Fruit fly (Drosophila melanogaster): ENCODE results near the gene tin.

tin gene

dm6 chr3R:21339006-21339420 lies 39.8 kb upstream of the tin start:
- TF ChIP-seq brk (GFP tag; optimal IDR thresholded peaks at IDR 0.05) (peak; percentile 12), GATAd (GFP tag; optimal IDR thresholded peaks at IDR 0.05) (no peak), sv (GFP tag; optimal IDR thresholded peaks at IDR 0.05) (peak; percentile 11), dl (GFP tag; optimal IDR thresholded peaks at IDR 0.05; ENCODE audit: insufficient read depth in 1 of 2, partially characterized antibody in 2 of 2) (no peak), foxo (GFP tag; optimal IDR thresholded peaks at IDR 0.05) (peak in 1 of 2 experiments; percentile 73), woc (GFP tag; optimal IDR thresholded peaks at IDR 0.05) (peak; percentile 46), rgr (GFP tag; optimal IDR thresholded peaks at IDR 0.05) (peak; percentile 20), dmrt93B (GFP tag; optimal IDR thresholded peaks at IDR 0.05) (peak; percentile 27), usp (GFP tag; optimal IDR thresholded peaks at IDR 0.05) (no peak), fru (GFP tag; optimal IDR thresholded peaks at IDR 0.05) (peak; percentile 71), sage (GFP tag; optimal IDR thresholded peaks at IDR 0.05) (no peak), pan (optimal IDR thresholded peaks at IDR 0.05) (no peak), CG9705 (GFP tag; optimal IDR thresholded peaks at IDR 0.05) (no peak), Dif (GFP tag; optimal IDR thresholded peaks at IDR 0.05; ENCODE audit: partially characterized antibody) (no peak), Rel (GFP tag; optimal IDR thresholded peaks at IDR 0.05) (no peak), Rel (tag; optimal IDR thresholded peaks at IDR 0.05) (no peak), br (GFP tag; optimal IDR thresholded peaks at IDR 0.05) (peak; percentile 40), Hr78 (GFP tag; optimal IDR thresholded peaks at IDR 0.05) (no peak), Myc (optimal IDR thresholded peaks at IDR 0.05) (no peak), HLH106 (tag; optimal IDR thresholded peaks at IDR 0.05) (peak; percentile 43), Sp1 (GFP tag; optimal IDR thresholded peaks at IDR 0.05) (peak; percentile 69), dsf (GFP tag; optimal IDR thresholded peaks at IDR 0.05; ENCODE audit: borderline replicate concordance) (no peak), jim (GFP tag; optimal IDR thresholded peaks at IDR 0.05) (no peak), lola (GFP tag; optimal IDR thresholded peaks at IDR 0.05) (no peak), Hnf4 (GFP tag; optimal IDR thresholded peaks at IDR 0.05) (peak; percentile 26), Abd-B (GFP tag; optimal IDR thresholded peaks at IDR 0.05) (no peak), ey (GFP tag; optimal IDR thresholded peaks at IDR 0.05) (peak; percentile 47), psq (GFP tag; optimal IDR thresholded peaks at IDR 0.05) (peak; percentile 73), N (GFP tag; optimal IDR thresholded peaks at IDR 0.05) (no peak), CrebA (GFP tag; optimal IDR thresholded peaks at IDR 0.05; ENCODE audit: borderline replicate concordance) (no peak), h (GFP tag; optimal IDR thresholded peaks at IDR 0.05) (peak; percentile 68), Mio (GFP tag; optimal IDR thresholded peaks at IDR 0.05) (no peak), Hr83 (GFP tag; optimal IDR thresholded peaks at IDR 0.05; ENCODE audit: poor library complexity, severe bottlenecking) (no peak), OdsH (GFP tag; optimal IDR thresholded peaks at IDR 0.05) (peak; percentile 64), CG32264 (GFP tag; optimal IDR thresholded peaks at IDR 0.05) (no peak), Dfd (GFP tag; optimal IDR thresholded peaks at IDR 0.05) (no peak), Jra (GFP tag; optimal IDR thresholded peaks at IDR 0.05) (no peak), Vsx2 (GFP tag; optimal IDR thresholded peaks at IDR 0.05; ENCODE audit: partially characterized antibody) (no peak), tai (GFP tag; optimal IDR thresholded peaks at IDR 0.05) (no peak)

dm6 chr3R:21339448-21340268 lies 39.1 kb upstream of the tin start:
- TF ChIP-seq Jra (GFP tag; optimal IDR thresholded peaks at IDR 0.05) (no peak), psq (GFP tag; optimal IDR thresholded peaks at IDR 0.05) (peak; percentile 46)

dm6 chr3R:21343229-21343628 lies 35.5 kb upstream of the tin start:
- no peak for TF ChIP-seq woc (GFP tag; optimal IDR thresholded peaks at IDR 0.05)
- TF ChIP-seq Hr78 (GFP tag; optimal IDR thresholded peaks at IDR 0.05): no peak
- TF ChIP-seq dl (GFP tag; optimal IDR thresholded peaks at IDR 0.05; ENCODE audit: insufficient read depth in 1 of 2, partially characterized antibody in 2 of 2): no peak
- no peak for TF ChIP-seq Dfd (GFP tag; optimal IDR thresholded peaks at IDR 0.05)
- TF ChIP-seq ey (GFP tag; optimal IDR thresholded peaks at IDR 0.05): no peak
- no peak for TF ChIP-seq Dif (GFP tag; optimal IDR thresholded peaks at IDR 0.05; ENCODE audit: partially characterized antibody)
- TF ChIP-seq usp (GFP tag; optimal IDR thresholded peaks at IDR 0.05): no peak
- no peak for TF ChIP-seq tai (GFP tag; optimal IDR thresholded peaks at IDR 0.05)
- TF ChIP-seq HLH106 (tag; optimal IDR thresholded peaks at IDR 0.05): no peak
- no peak for TF ChIP-seq lola (GFP tag; optimal IDR thresholded peaks at IDR 0.05)
- no peak for TF ChIP-seq br (GFP tag; optimal IDR thresholded peaks at IDR 0.05)
- no peak for TF ChIP-seq Abd-B (GFP tag; optimal IDR thresholded peaks at IDR 0.05)
- no peak for TF ChIP-seq psq (GFP tag; optimal IDR thresholded peaks at IDR 0.05)
- no peak for TF ChIP-seq GATAd (GFP tag; optimal IDR thresholded peaks at IDR 0.05)
- TF ChIP-seq fru (GFP tag; optimal IDR thresholded peaks at IDR 0.05): no peak
- TF ChIP-seq Myc (optimal IDR thresholded peaks at IDR 0.05): no peak

Measured in whole organism, wandering third instar larva.